Worm (Caenorhabditis elegans): ENCODE data around the gene degl-2.

DNA sequence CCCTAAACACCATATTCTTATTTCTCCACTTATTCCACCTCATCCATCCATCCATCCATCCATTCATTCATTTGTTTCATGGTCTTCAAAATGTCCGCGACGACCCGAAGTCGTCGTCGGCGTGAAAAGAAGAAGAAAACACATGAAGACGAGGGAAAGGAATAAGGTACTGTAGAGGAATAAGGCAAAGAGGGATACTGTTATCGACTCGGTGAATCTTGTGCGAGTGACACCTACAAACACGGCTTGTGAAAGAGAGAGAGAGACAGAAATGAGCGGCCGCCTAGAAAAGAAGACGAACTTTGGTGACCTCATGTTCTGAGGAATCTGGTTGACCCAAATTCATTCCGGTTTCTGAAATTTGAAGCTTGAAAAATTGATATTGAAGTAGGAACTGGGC, 34.2 kb upstream of the degl-2 start:
- no peak for TF ChIP-seq unc-62 (GFP tag; optimal IDR thresholded peaks at IDR 0.05)
- TF ChIP-seq nhr-28 (tag; optimal IDR thresholded peaks at IDR 0.05): no peak
- TF ChIP-seq egl-27 (tag; optimal IDR thresholded peaks at IDR 0.05): no peak
- TF ChIP-seq nhr-76 (tag; optimal IDR thresholded peaks at IDR 0.05): no peak
- TF ChIP-seq zag-1 (tag; optimal IDR thresholded peaks at IDR 0.05): no peak
- TF ChIP-seq nhr-90 (tag; optimal IDR thresholded peaks at IDR 0.05; ENCODE audit: poor library complexity): no peak
- no peak for TF ChIP-seq rnt-1 (tag; optimal IDR thresholded peaks at IDR 0.05)
- no peak for TF ChIP-seq alr-1 (tag; optimal IDR thresholded peaks at IDR 0.05; ENCODE audit: borderline replicate concordance)
- TF ChIP-seq lin-15B (tag; optimal IDR thresholded peaks at IDR 0.05): no peak
- no peak for TF ChIP-seq irx-1 (tag; optimal IDR thresholded peaks at IDR 0.05)
- no peak for TF ChIP-seq fos-1 (tag; optimal IDR thresholded peaks at IDR 0.05)
